Worm (Caenorhabditis elegans) whole organism, L4 larva: ENCODE measurements around the gene nhr-96.

ENCODE experiments used
- F37D6.2 ChIP-seq: sonication (generic microtip); optimal IDR thresholded peaks from 2 replicates; lab custom pipeline; 2016; ENCODE audit warnings: mild to moderate bottlenecking, missing genetic modification characterization, missing compliant biosample characterization
- F49E8.2 ChIP-seq: sonication (generic microtip); optimal IDR thresholded peaks from 2 replicates; lab custom pipeline; 2016; ENCODE audit warnings: missing compliant biosample characterization, mild to moderate bottlenecking, missing genetic modification characterization, borderline replicate concordance
- Y105C5A.15 ChIP-seq: fragments of 200-800 bp; sonication (Bioruptor generic); IDR thresholded peaks from 2 replicates; pipeline ENCODE4 v1.3.6; 2022; ENCODE audit warnings: missing genetic modification characterization, missing compliant biosample characterization
- Y48G9A.11 ChIP-seq: fragments of 200-800 bp; sonication (Bioruptor generic); IDR thresholded peaks from 2 replicates; pipeline ENCODE4 v1.3.6; 2022; ENCODE audit warnings: missing genetic modification reagents, missing genetic modification characterization, missing compliant biosample characterization
- Y5F2A.4 ChIP-seq: fragments of 200-800 bp; sonication (Bioruptor generic); optimal IDR thresholded peaks from 2 replicates; lab custom pipeline; 2018; ENCODE audit warnings: mild to moderate bottlenecking, missing genetic modification characterization, missing compliant biosample characterization
- Y75B8A.6 ChIP-seq: fragments of 200-800 bp; sonication (Bioruptor generic); IDR thresholded peaks from 2 replicates; pipeline ENCODE4 v1.3.6; 2022; ENCODE audit warnings: missing genetic modification reagents, missing genetic modification characterization, missing compliant biosample characterization
- ZK337.2 ChIP-seq: fragments of 200-800 bp; sonication (Bioruptor generic); IDR thresholded peaks from 2 replicates; pipeline ENCODE4 v1.3.6; 2022; ENCODE audit warnings: missing genetic modification reagents, missing genetic modification characterization, missing compliant biosample characterization
- aly-2 ChIP-seq: sonication (generic microtip); optimal IDR thresholded peaks from 2 replicates; lab custom pipeline; 2018; ENCODE audit warnings: missing biosample characterization, missing genetic modification characterization
- ceh-20 ChIP-seq: fragments of 200-800 bp; sonication (Bioruptor generic); IDR thresholded peaks from 2 replicates; pipeline ENCODE4 v1.3.6; 2022; ENCODE audit warnings: missing genetic modification reagents, missing genetic modification characterization, missing compliant biosample characterization
- ceh-82 ChIP-seq: sonication (generic microtip); optimal IDR thresholded peaks from 2 replicates; lab custom pipeline; 2017; ENCODE audit warnings: missing biosample characterization, missing genetic modification characterization
- daf-16 ChIP-seq, 3 experiments: sonication (generic microtip); optimal IDR thresholded peaks; 2 replicates each; lab custom pipeline; 2016 to 2017; ENCODE audit warnings: missing genetic modification characterization in 3 of 3, missing genetic modification reagents in 3 of 3, mild to moderate bottlenecking in 2 of 3, missing compliant biosample characterization in 2 of 3, missing biosample characterization in 1 of 3, moderate library complexity in 1 of 3
- daf-8 ChIP-seq: fragments of 200-800 bp; sonication (Bioruptor generic); IDR thresholded peaks from 2 replicates; pipeline ENCODE4 v1.3.6; 2022; ENCODE audit warnings: missing genetic modification characterization, missing compliant biosample characterization
- dmd-6 ChIP-seq: fragments of 200-800 bp; sonication (Bioruptor generic); IDR thresholded peaks from 2 replicates; pipeline ENCODE4 v1.3.6; 2022; ENCODE audit warnings: missing genetic modification reagents, missing genetic modification characterization, missing compliant biosample characterization
- dmd-9 ChIP-seq: fragments of 200-800 bp; sonication (Bioruptor generic); IDR thresholded peaks from 2 replicates; pipeline ENCODE4 v1.3.6; 2022; ENCODE audit warnings: missing genetic modification reagents, missing genetic modification characterization, missing compliant biosample characterization
- dve-1 ChIP-seq: sonication (generic microtip); optimal IDR thresholded peaks from 2 replicates; lab custom pipeline; 2017; ENCODE audit warnings: antibody characterized with exemption, mild to moderate bottlenecking, missing genetic modification characterization, missing compliant biosample characterization; ENCODE audit not compliant: insufficient read depth
- egl-43 ChIP-seq: fragments of 200-800 bp; sonication (Bioruptor generic); IDR thresholded peaks from 2 replicates; pipeline ENCODE4 v1.3.6; 2022; ENCODE audit warnings: missing genetic modification reagents, missing genetic modification characterization, missing compliant biosample characterization
- gei-8 ChIP-seq: fragments of 200-800 bp; sonication (Bioruptor generic); optimal IDR thresholded peaks from 2 replicates; lab custom pipeline; 2018; ENCODE audit warnings: mild to moderate bottlenecking, missing genetic modification characterization, missing compliant biosample characterization
- hif-1 ChIP-seq, 2 experiments: sonication (generic microtip); optimal IDR thresholded peaks; 2 replicates each; lab custom pipeline; 2016 to 2017; ENCODE audit warnings: missing compliant biosample characterization in 2 of 2, missing genetic modification characterization in 2 of 2, missing genetic modification reagents in 2 of 2, missing genotype in 2 of 2, mild to moderate bottlenecking in 1 of 2
- hlh-11 ChIP-seq: fragments of 200-800 bp; sonication (Bioruptor generic); optimal IDR thresholded peaks from 2 replicates; lab custom pipeline; 2018; ENCODE audit warnings: mild to moderate bottlenecking, missing genetic modification characterization, missing compliant biosample characterization
- hlh-30 ChIP-seq: sonication (generic microtip); optimal IDR thresholded peaks from 2 replicates; lab custom pipeline; 2017; ENCODE audit warnings: antibody characterized with exemption, mild to moderate bottlenecking, missing genetic modification characterization, missing compliant biosample characterization; ENCODE audit not compliant: insufficient read depth
- jun-1 ChIP-seq: fragments of 150-350 bp; optimal IDR thresholded peaks from 2 replicates; lab custom pipeline; 2014; ENCODE audit warnings: missing biosample characterization, missing genetic modification reagents, missing genetic modification characterization
- mep-1 ChIP-seq: fragments of 150-350 bp; sonication (generic microtip); optimal IDR thresholded peaks from 3 replicates; lab custom pipeline; 2014; ENCODE audit warnings: missing biosample characterization, missing genetic modification characterization
- mes-2 ChIP-seq: sonication (generic microtip); optimal IDR thresholded peaks from 2 replicates; lab custom pipeline; 2016; ENCODE audit warnings: missing genotype, mild to moderate bottlenecking, missing genetic modification characterization, missing compliant biosample characterization; ENCODE audit not compliant: poor library complexity, severe bottlenecking
- nhr-102 ChIP-seq: sonication (generic microtip); optimal IDR thresholded peaks from 2 replicates; lab custom pipeline; 2016; ENCODE audit warnings: mild to moderate bottlenecking, missing genetic modification characterization, moderate library complexity, missing compliant biosample characterization
- nhr-25 ChIP-seq: sonication (generic microtip); optimal IDR thresholded peaks from 2 replicates; lab custom pipeline; 2017; ENCODE audit warnings: missing genetic modification characterization, mild to moderate bottlenecking, missing compliant biosample characterization, antibody characterized with exemption, moderate library complexity, borderline replicate concordance; ENCODE audit not compliant: insufficient read depth
- nhr-28 ChIP-seq: fragments of 150-350 bp; optimal IDR thresholded peaks from 2 replicates; lab custom pipeline; 2014; ENCODE audit warnings: missing biosample characterization, missing genetic modification characterization
- nhr-42 ChIP-seq: fragments of 200-800 bp; sonication (Bioruptor generic); IDR thresholded peaks from 2 replicates; pipeline ENCODE4 v1.3.6; 2022; ENCODE audit warnings: missing genetic modification characterization, missing compliant biosample characterization
- nhr-48 ChIP-seq: sonication (generic microtip); optimal IDR thresholded peaks from 2 replicates; lab custom pipeline; 2016; ENCODE audit warnings: mild to moderate bottlenecking, missing genetic modification characterization, missing compliant biosample characterization
- nhr-6 ChIP-seq: fragments of 150-350 bp; optimal IDR thresholded peaks from 2 replicates; lab custom pipeline; 2014; ENCODE audit warnings: missing biosample characterization, missing genetic modification characterization
- nhr-77 ChIP-seq: fragments of 150-350 bp; optimal IDR thresholded peaks from 2 replicates; lab custom pipeline; 2014; ENCODE audit warnings: missing biosample characterization, missing genetic modification characterization
- pqm-1 ChIP-seq: sonication (generic microtip); optimal IDR thresholded peaks from 2 replicates; lab custom pipeline; 2017; ENCODE audit warnings: missing biosample characterization, missing genetic modification characterization
- set-16 ChIP-seq: fragments of 200-800 bp; sonication (Bioruptor generic); IDR thresholded peaks from 2 replicates; pipeline ENCODE4 v1.3.6; 2022; ENCODE audit warnings: missing genetic modification reagents, missing genetic modification characterization, missing compliant biosample characterization
- skn-1 ChIP-seq: fragments of 150-350 bp; optimal IDR thresholded peaks from 2 replicates; lab custom pipeline; 2014; ENCODE audit warnings: missing biosample characterization, missing genetic modification characterization
- unc-130 ChIP-seq: sonication (generic microtip); optimal IDR thresholded peaks from 2 replicates; lab custom pipeline; 2016; ENCODE audit warnings: missing genetic modification reagents, missing genetic modification characterization, missing compliant biosample characterization
- unc-62 ChIP-seq, 3 experiments: fragments of 150-350 bp in 1 of 3; sonication (generic microtip); optimal IDR thresholded peaks in 2 of 3; peaks in 1 of 3; 1 replicate in 1 of 3; 2 replicates in 2 of 3; lab custom pipeline; 2014 to 2017; ENCODE audit warnings: missing biosample characterization in 3 of 3, missing genetic modification characterization in 3 of 3, missing genetic modification reagents in 3 of 3, missing genotype in 1 of 3
- vab-7 ChIP-seq: fragments of 200-800 bp; sonication (Bioruptor generic); IDR thresholded peaks from 2 replicates; pipeline ENCODE4 v1.3.6; 2022; ENCODE audit warnings: missing genetic modification reagents, missing genetic modification characterization, missing compliant biosample characterization
- zag-1 ChIP-seq: fragments of 150-350 bp; optimal IDR thresholded peaks from 2 replicates; lab custom pipeline; 2014; ENCODE audit warnings: missing biosample characterization, missing genetic modification characterization
- zip-11 ChIP-seq: fragments of 200-800 bp; sonication (Bioruptor generic); IDR thresholded peaks from 2 replicates; pipeline ENCODE4 v1.3.6; 2022; ENCODE audit warnings: missing genetic modification characterization, missing compliant biosample characterization
- zip-2 ChIP-seq: fragments of 150-350 bp; optimal IDR thresholded peaks from 2 replicates; lab custom pipeline; 2014; ENCODE audit warnings: missing biosample characterization, missing genetic modification characterization

The nhr-96 gene

ce11 chrV:2230912-2231311, 2.4 kb upstream of the nhr-96 start, which contains the start of gene nhr-134 (continued):
- TF ChIP-seq ceh-82 (tag; lab: Kevin White, UChicago) (no peak), ceh-20 (GFP tag; lab: Robert Waterston, UW) (no peak), mes-2 (peak; percentile 6), hif-1 (tag; optimal IDR thresholded peaks at IDR 0.05; lab: Kevin White, UChicago) (no peak), jun-1 (tag; lab: Kevin White, UChicago) (no peak), egl-43 (no peak), nhr-48 (tag; lab: Kevin White, UChicago) (no peak), vab-7 (GFP tag; lab: Robert Waterston, UW) (no peak), daf-8 (GFP tag; lab: Robert Waterston, UW) (no peak), dmd-9 (GFP tag; lab: Robert Waterston, UW) (no peak), aly-2 (tag; lab: Kevin White, UChicago) (no peak), zip-2 (tag; lab: Kevin White, UChicago) (no peak), skn-1 (no peak), zip-11 (GFP tag; lab: Robert Waterston, UW) (no peak), Y105C5A.15 (GFP tag; lab: Robert Waterston, UW) (no peak)

ce11 chrV:2235848-2236247, 2.6 kb downstream of the nhr-96 start, which contains the start of gene cyp-33C4:
cyp-33C4 (plus strand) TSS chrV:2236140.
- TF ChIP-seq dve-1 (tag; lab: Kevin White, UChicago) = peak; percentile 34
- peak; percentile 5 for TF ChIP-seq pqm-1 (tag; lab: Kevin White, UChicago)
- TF ChIP-seq daf-16 (GFP tag; optimal IDR thresholded peaks at IDR 0.05; lab: Kevin White, UChicago) = no peak
- peak; percentile 10 for TF ChIP-seq daf-16 (tag; optimal IDR thresholded peaks at IDR 0.05; lab: Kevin White, UChicago)
- TF ChIP-seq Y5F2A.4 (GFP tag; lab: Kevin White, UChicago) = no peak
- TF ChIP-seq nhr-25 (tag; lab: Kevin White, UChicago) = no peak
- TF ChIP-seq mep-1 (tag; lab: Kevin White, UChicago) = peak; percentile 19
- peak; percentile 32 for TF ChIP-seq hlh-30
- peak; percentile 14 for TF ChIP-seq nhr-77
- TF ChIP-seq nhr-42 (GFP tag; lab: Robert Waterston, UW) = no peak
- no peak for TF ChIP-seq nhr-6
- TF ChIP-seq ZK337.2 = no peak
- TF ChIP-seq F37D6.2 (tag; lab: Kevin White, UChicago) = no peak
- TF ChIP-seq nhr-28 (tag; lab: Kevin White, UChicago) = peak; percentile 91
- TF ChIP-seq unc-62 (GFP tag; optimal IDR thresholded peaks at IDR 0.05 in 1 of 2; lab: Kevin White, UChicago) = peak in 1 of 2 experiments; percentile 35
- TF ChIP-seq unc-62 (tag; optimal IDR thresholded peaks at IDR 0.05; lab: Kevin White, UChicago) = no peak
- no peak for TF ChIP-seq Y75B8A.6
- peak; percentile 52 for TF ChIP-seq hlh-11 (tag; lab: Kevin White, UChicago)
- no peak for TF ChIP-seq gei-8 (GFP tag; lab: Kevin White, UChicago)
- TF ChIP-seq Y48G9A.11 = no peak
- peak; percentile 75 for TF ChIP-seq dmd-6 (GFP tag; lab: Robert Waterston, UW)
- TF ChIP-seq F49E8.2 (tag; lab: Kevin White, UChicago) = no peak
- TF ChIP-seq mes-2 = no peak
- no peak for TF ChIP-seq set-16 (GFP tag; lab: Robert Waterston, UW)
- TF ChIP-seq nhr-102 (tag; lab: Kevin White, UChicago) = peak; percentile 8
- TF ChIP-seq zag-1 (tag; lab: Kevin White, UChicago) = no peak
- no peak for TF ChIP-seq unc-130 (GFP tag; lab: Kevin White, UChicago)
- no peak for TF ChIP-seq egl-43
- TF ChIP-seq, all 104 proteins: peak for 11
